Fruit fly (Drosophila melanogaster) whole organism, wandering third instar larva: ENCODE measurements around the gene CG3091.

Source experiments
- Abd-B ChIP-seq: fragments of >200 bp; optimal IDR thresholded peaks from 2 replicates; lab custom pipeline; 2017; ENCODE audit warnings: missing biosample characterization, missing genetic modification characterization
- CG32264 ChIP-seq: fragments of 200-800 bp; sonication (Bioruptor generic); optimal IDR thresholded peaks from 2 replicates; lab custom pipeline; 2016; ENCODE audit warnings: missing biosample characterization, missing genetic modification characterization
- CG9705 ChIP-seq: fragments of 200-800 bp; sonication (Bioruptor generic); optimal IDR thresholded peaks from 2 replicates; lab custom pipeline; 2018; ENCODE audit warnings: missing biosample characterization, mild to moderate bottlenecking, missing genetic modification characterization
- CrebA ChIP-seq: fragments of 200-800 bp; sonication (Bioruptor generic); optimal IDR thresholded peaks from 2 replicates; lab custom pipeline; 2016; ENCODE audit warnings: missing biosample characterization, mild to moderate bottlenecking, missing genetic modification characterization, borderline replicate concordance
- Dfd ChIP-seq: fragments of >200 bp; optimal IDR thresholded peaks from 2 replicates; lab custom pipeline; 2017; ENCODE audit warnings: missing biosample characterization, missing genetic modification characterization
- Dif ChIP-seq: fragments of 200-275, 200-300 bp; sonication (Bioruptor generic); optimal IDR thresholded peaks from 2 replicates; lab custom pipeline; 2018; ENCODE audit warnings: missing biosample characterization, missing genetic modification characterization; ENCODE audit not compliant: partially characterized antibody
- GATAd ChIP-seq: sonication (Bioruptor generic); optimal IDR thresholded peaks from 2 replicates; lab custom pipeline; 2016; ENCODE audit warnings: missing biosample characterization, missing genetic modification characterization
- HLH106 ChIP-seq: fragments of 200-800 bp; optimal IDR thresholded peaks from 3 replicates; lab custom pipeline; 2019; ENCODE audit warnings: missing biosample characterization, mild to moderate bottlenecking, missing genetic modification characterization, moderate library complexity
- Hnf4 ChIP-seq: fragments of 200-800 bp; sonication (Bioruptor generic); optimal IDR thresholded peaks from 2 replicates; lab custom pipeline; 2016; ENCODE audit warnings: missing biosample characterization, mild to moderate bottlenecking, missing genetic modification characterization
- Hr78 ChIP-seq: fragments of >200 bp; optimal IDR thresholded peaks from 2 replicates; lab custom pipeline; 2017; ENCODE audit warnings: missing biosample characterization, missing genetic modification characterization
- Hr83 ChIP-seq: fragments of 200-300 bp; sonication (Bioruptor generic); optimal IDR thresholded peaks from 2 replicates; lab custom pipeline; 2016; ENCODE audit warnings: missing biosample characterization, mild to moderate bottlenecking, missing genetic modification characterization, moderate library complexity; ENCODE audit not compliant: poor library complexity, severe bottlenecking
- Jra ChIP-seq: sonication (Bioruptor generic); optimal IDR thresholded peaks from 2 replicates; lab custom pipeline; 2016; ENCODE audit warnings: missing biosample characterization, missing genetic modification characterization
- Mio ChIP-seq: sonication (Bioruptor generic); optimal IDR thresholded peaks from 2 replicates; lab custom pipeline; 2016; ENCODE audit warnings: missing biosample characterization, missing genetic modification characterization
- Myc ChIP-seq: fragments of >200 bp; optimal IDR thresholded peaks from 2 replicates; lab custom pipeline; 2017
- N ChIP-seq: fragments of >200 bp; optimal IDR thresholded peaks from 2 replicates; lab custom pipeline; 2018; ENCODE audit warnings: missing biosample characterization, missing external identifiers, missing genetic modification characterization
- OdsH ChIP-seq: fragments of 200-800 bp; sonication (Bioruptor generic); optimal IDR thresholded peaks from 2 replicates; lab custom pipeline; 2016; ENCODE audit warnings: missing biosample characterization, mild to moderate bottlenecking, missing genetic modification characterization
- Rel ChIP-seq, 2 experiments: fragments of 200-800 bp; sonication (Bioruptor generic) in 1 of 2; optimal IDR thresholded peaks; 2 replicates in 1 of 2; 3 replicates in 1 of 2; lab custom pipeline; 2016 to 2019; ENCODE audit warnings: mild to moderate bottlenecking in 2 of 2, missing biosample characterization in 2 of 2, missing genetic modification characterization in 2 of 2, moderate library complexity in 1 of 2
- Sp1 ChIP-seq: fragments of 200-800 bp; sonication (Bioruptor generic); optimal IDR thresholded peaks from 3 replicates; lab custom pipeline; 2019; ENCODE audit warnings: missing biosample characterization, mild to moderate bottlenecking, missing genetic modification characterization, moderate library complexity
- Vsx2 ChIP-seq: fragments of 200-300, 225-300 bp; sonication (Bioruptor generic); optimal IDR thresholded peaks from 2 replicates; lab custom pipeline; 2018; ENCODE audit warnings: missing biosample characterization, missing genetic modification characterization; ENCODE audit not compliant: partially characterized antibody
- br ChIP-seq: fragments of 200-800 bp; sonication (Bioruptor generic); optimal IDR thresholded peaks from 2 replicates; lab custom pipeline; 2016; ENCODE audit warnings: missing biosample characterization, missing genetic modification characterization
- brk ChIP-seq: fragments of 200-800 bp; sonication (Bioruptor generic); optimal IDR thresholded peaks from 2 replicates; lab custom pipeline; 2016; ENCODE audit warnings: missing biosample characterization, mild to moderate bottlenecking, missing genetic modification characterization
- dl ChIP-seq, 2 experiments: fragments of 175-275, 200-275 bp in 1 of 2; fragments of 200-275 bp in 1 of 2; sonication (Bioruptor generic); optimal IDR thresholded peaks; lab custom pipeline; 2018; ENCODE audit warnings: mild to moderate bottlenecking in 2 of 2, missing biosample characterization in 2 of 2, missing genetic modification characterization in 2 of 2, moderate library complexity in 2 of 2; ENCODE audit not compliant: partially characterized antibody in 2 of 2, insufficient read depth in 1 of 2
- dmrt93B ChIP-seq: fragments of 200-800 bp; sonication (Bioruptor generic); optimal IDR thresholded peaks from 2 replicates; lab custom pipeline; 2018; ENCODE audit warnings: missing biosample characterization, mild to moderate bottlenecking, missing genetic modification characterization
- dsf ChIP-seq: sonication (Bioruptor generic); optimal IDR thresholded peaks from 2 replicates; lab custom pipeline; 2016; ENCODE audit warnings: missing biosample characterization, missing genetic modification characterization, borderline replicate concordance
- ey ChIP-seq: fragments of 200-800 bp; sonication (Bioruptor generic); optimal IDR thresholded peaks from 2 replicates; lab custom pipeline; 2016; ENCODE audit warnings: missing biosample characterization, missing genetic modification characterization
- foxo ChIP-seq, 2 experiments: fragments of 200-800 bp; sonication (Bioruptor generic); optimal IDR thresholded peaks; 2 replicates in 1 of 2; 3 replicates in 1 of 2; lab custom pipeline; 2016 to 2017; ENCODE audit warnings: missing biosample characterization in 2 of 2, missing genetic modification characterization in 2 of 2
- fru ChIP-seq: fragments of 200-800 bp; sonication (Bioruptor generic); optimal IDR thresholded peaks from 3 replicates; lab custom pipeline; 2016; ENCODE audit warnings: missing biosample characterization, mild to moderate bottlenecking, missing genetic modification characterization
- h ChIP-seq: fragments of 200-800 bp; sonication (Bioruptor generic); optimal IDR thresholded peaks from 3 replicates; lab custom pipeline; 2016; ENCODE audit warnings: missing biosample characterization, mild to moderate bottlenecking, missing genetic modification characterization
- jim ChIP-seq: fragments of 175-275, 200-325 bp; sonication (Bioruptor generic); optimal IDR thresholded peaks from 2 replicates; lab custom pipeline; 2016; ENCODE audit warnings: missing biosample characterization, mild to moderate bottlenecking, missing genetic modification characterization
- pan ChIP-seq: fragments of >200 bp; optimal IDR thresholded peaks from 2 replicates; lab custom pipeline; 2017
- psq ChIP-seq: fragments of 200-800 bp; sonication (Bioruptor generic); optimal IDR thresholded peaks from 3 replicates; lab custom pipeline; 2017; ENCODE audit warnings: missing biosample characterization, mild to moderate bottlenecking, missing genetic modification characterization, moderate library complexity
- rgr ChIP-seq: fragments of 200-800 bp; sonication (Bioruptor generic); optimal IDR thresholded peaks from 3 replicates; lab custom pipeline; 2016; ENCODE audit warnings: missing biosample characterization, mild to moderate bottlenecking, missing genetic modification characterization
- sage ChIP-seq: fragments of 200-800 bp; sonication (Bioruptor generic); optimal IDR thresholded peaks from 2 replicates; lab custom pipeline; 2016; ENCODE audit warnings: missing biosample characterization, mild to moderate bottlenecking, missing genetic modification characterization
- sv ChIP-seq: fragments of 200-800 bp; sonication (Bioruptor generic); optimal IDR thresholded peaks from 3 replicates; lab custom pipeline; 2016; ENCODE audit warnings: missing biosample characterization, missing genetic modification characterization
- tai ChIP-seq: sonication (Bioruptor generic); optimal IDR thresholded peaks from 2 replicates; lab custom pipeline; 2016; ENCODE audit warnings: missing biosample characterization, missing genetic modification characterization
- woc ChIP-seq: sonication (Bioruptor generic); optimal IDR thresholded peaks from 2 replicates; lab custom pipeline; 2016; ENCODE audit warnings: missing biosample characterization, mild to moderate bottlenecking, missing genetic modification characterization

CG3091 gene

dm6 chrX:2294474-2295434, 40.8 kb upstream of the CG3091 start:
- TF ChIP-seq foxo (GFP tag; optimal IDR thresholded peaks at IDR 0.05; lab: Kevin White, UChicago) (peak in 1 of 2 experiments; percentile 82), CrebA (no peak), woc (GFP tag; lab: Kevin White, UChicago) (peak; percentile 24), dl (GFP tag; optimal IDR thresholded peaks at IDR 0.05; lab: Kevin White, UChicago; ENCODE audit: insufficient read depth in 1 of 2, partially characterized antibody in 2 of 2) (peak in 1 of 2 experiments; percentile 81), Dif (GFP tag; lab: Kevin White, UChicago) (peak; percentile 62), Hr83 (GFP tag; lab: Kevin White, UChicago) (peak; percentile 56), OdsH (GFP tag; lab: Kevin White, UChicago) (peak; percentile 20), Vsx2 (GFP tag; lab: Kevin White, UChicago) (no peak), dmrt93B (GFP tag; lab: Kevin White, UChicago) (peak; percentile 23), ey (GFP tag; lab: Kevin White, UChicago) (peak; percentile 58), dsf (GFP tag; lab: Kevin White, UChicago) (no peak), br (GFP tag; lab: Kevin White, UChicago) (peak; percentile 56), rgr (GFP tag; lab: Kevin White, UChicago) (peak; percentile 56), psq (GFP tag; lab: Kevin White, UChicago) (peak; percentile 37), jim (no peak), Mio (GFP tag; lab: Kevin White, UChicago) (no peak), fru (GFP tag; lab: Kevin White, UChicago) (peak; percentile 75), h (GFP tag; lab: Kevin White, UChicago) (peak; percentile 72), Hnf4 (peak; percentile 30), Dfd (GFP tag; lab: Kevin White, UChicago) (peak; percentile 54), CG32264 (GFP tag; lab: Kevin White, UChicago) (no peak), Rel (GFP tag; optimal IDR thresholded peaks at IDR 0.05; lab: Kevin White, UChicago) (no peak), Rel (tag; optimal IDR thresholded peaks at IDR 0.05; lab: Kevin White, UChicago) (peak; percentile 97), HLH106 (tag; lab: Kevin White, UChicago) (peak; percentile 38)

dm6 chrX:2293294-2293988, 39.4 kb upstream of the CG3091 start, which contains the start of gene CG2865:
CG2865 (minus strand) TSS chrX:2293411.
- TF ChIP-seq N (GFP tag; lab: Kevin White, UChicago) (no peak), sage (GFP tag; lab: Kevin White, UChicago) (peak; percentile 76), rgr (GFP tag; lab: Kevin White, UChicago) (peak; percentile 93), CG9705 (GFP tag; lab: Kevin White, UChicago) (peak; percentile 97), br (GFP tag; lab: Kevin White, UChicago) (peak; percentile 95), ey (GFP tag; lab: Kevin White, UChicago) (peak; percentile 95), Vsx2 (GFP tag; lab: Kevin White, UChicago) (no peak), Abd-B (GFP tag; lab: Kevin White, UChicago) (no peak), Dfd (GFP tag; lab: Kevin White, UChicago) (no peak), dmrt93B (GFP tag; lab: Kevin White, UChicago) (peak; percentile 94), pan (lab: Kevin White, UChicago) (no peak), Hr78 (GFP tag; lab: Kevin White, UChicago) (no peak), Mio (GFP tag; lab: Kevin White, UChicago) (peak; percentile 25), CrebA (no peak), brk (GFP tag; lab: Kevin White, UChicago) (peak; percentile 68), foxo (GFP tag; optimal IDR thresholded peaks at IDR 0.05; lab: Kevin White, UChicago) (peak; percentile 67 to 96), Jra (GFP tag; lab: Kevin White, UChicago) (peak; percentile 78), dl (GFP tag; optimal IDR thresholded peaks at IDR 0.05; lab: Kevin White, UChicago; ENCODE audit: insufficient read depth in 1 of 2, partially characterized antibody in 2 of 2) (peak; percentile 67 to 85), h (GFP tag; lab: Kevin White, UChicago) (peak; percentile 96), Myc (lab: Kevin White, UChicago) (no peak), GATAd (GFP tag; lab: Kevin White, UChicago) (peak; percentile 11), Hr83 (GFP tag; lab: Kevin White, UChicago) (peak; percentile 81), woc (GFP tag; lab: Kevin White, UChicago) (peak; percentile 95), CG32264 (GFP tag; lab: Kevin White, UChicago) (peak; percentile 84), Sp1 (GFP tag; lab: Kevin White, UChicago) (peak; percentile 98), Rel (GFP tag; optimal IDR thresholded peaks at IDR 0.05; lab: Kevin White, UChicago) (peak; percentile 30), Rel (tag; optimal IDR thresholded peaks at IDR 0.05; lab: Kevin White, UChicago) (peak; percentile 90), tai (GFP tag; lab: Kevin White, UChicago) (peak; percentile 81), Hnf4 (peak; percentile 82), psq (GFP tag; lab: Kevin White, UChicago) (peak; percentile 87), fru (GFP tag; lab: Kevin White, UChicago) (peak; percentile 97), jim (no peak), Dif (GFP tag; lab: Kevin White, UChicago) (peak; percentile 86), OdsH (GFP tag; lab: Kevin White, UChicago) (peak; percentile 94), dsf (GFP tag; lab: Kevin White, UChicago) (no peak), HLH106 (tag; lab: Kevin White, UChicago) (peak; percentile 98), sv (GFP tag; lab: Kevin White, UChicago) (peak; percentile 94)
